Worm (Caenorhabditis elegans) whole organism, L4 larva: Measurements from ENCODE around the gene grd-5.

Experiments
- D1046.2 ChIP-seq: fragments of 200-800 bp; sonication (Bioruptor generic); IDR thresholded peaks from 2 replicates; pipeline ENCODE4 v1.3.6; 2022; ENCODE audit warnings: missing genetic modification characterization, missing compliant biosample characterization
- F44E2.7 ChIP-seq: fragments of 200-800 bp; sonication (Bioruptor generic); IDR thresholded peaks from 2 replicates; pipeline ENCODE4 v2.1.2; 2022; ENCODE audit warnings: missing genetic modification characterization, missing compliant biosample characterization
- F49E8.2 ChIP-seq: sonication (generic microtip); optimal IDR thresholded peaks from 2 replicates; lab custom pipeline; 2016; ENCODE audit warnings: missing compliant biosample characterization, mild to moderate bottlenecking, missing genetic modification characterization, borderline replicate concordance
- R02D3.7 ChIP-seq: fragments of 150-350 bp; sonication (generic microtip); optimal IDR thresholded peaks from 3 replicates; lab custom pipeline; 2014; ENCODE audit warnings: missing biosample characterization, missing genetic modification characterization
- Y75B8A.6 ChIP-seq: fragments of 200-800 bp; sonication (Bioruptor generic); IDR thresholded peaks from 2 replicates; pipeline ENCODE4 v1.3.6; 2022; ENCODE audit warnings: missing genetic modification reagents, missing genetic modification characterization, missing compliant biosample characterization
- ZK546.5 ChIP-seq, 2 experiments: sonication (generic microtip); optimal IDR thresholded peaks; 2 replicates each; lab custom pipeline; 2017; ENCODE audit warnings: missing biosample characterization in 2 of 2, missing genetic modification characterization in 2 of 2
- ama-1 ChIP-seq: fragments of 150-350 bp; optimal IDR thresholded peaks from 2 replicates; lab custom pipeline; 2014; ENCODE audit warnings: inconsistent platforms, mixed read lengths
- attf-4 ChIP-seq: sonication (generic microtip); optimal IDR thresholded peaks from 3 replicates; lab custom pipeline; 2017; ENCODE audit warnings: missing biosample characterization, missing genetic modification characterization
- ceh-28 ChIP-seq: fragments of 150-350 bp; optimal IDR thresholded peaks from 2 replicates; lab custom pipeline; 2014; ENCODE audit warnings: missing biosample characterization, missing genetic modification reagents, missing genetic modification characterization
- ceh-32 ChIP-seq: sonication (generic microtip); optimal IDR thresholded peaks from 2 replicates; lab custom pipeline; 2016; ENCODE audit warnings: mild to moderate bottlenecking, missing genetic modification characterization, missing compliant biosample characterization; ENCODE audit not compliant: poor library complexity
- ceh-62 ChIP-seq: sonication (generic microtip); optimal IDR thresholded peaks from 2 replicates; lab custom pipeline; 2017; ENCODE audit warnings: missing biosample characterization, missing genetic modification characterization
- ces-1 ChIP-seq: fragments of 150-350 bp; sonication (generic microtip); optimal IDR thresholded peaks from 4 replicates; lab custom pipeline; 2014; ENCODE audit warnings: missing biosample characterization, missing genetic modification reagents, missing genetic modification characterization
- ctbp-1 ChIP-seq: fragments of 200-800 bp; sonication (Bioruptor generic); IDR thresholded peaks from 2 replicates; pipeline ENCODE4 v1.3.6; 2022; ENCODE audit warnings: missing genetic modification reagents, missing genetic modification characterization, missing compliant biosample characterization
- daf-19 ChIP-seq: fragments of 200-800 bp; sonication (Bioruptor generic); conservative IDR thresholded peaks from 2 replicates; pipeline ENCODE4 v1.3.6; 2022; ENCODE audit warnings: missing genetic modification characterization, missing compliant biosample characterization
- dmd-9 ChIP-seq: fragments of 200-800 bp; sonication (Bioruptor generic); IDR thresholded peaks from 2 replicates; pipeline ENCODE4 v1.3.6; 2022; ENCODE audit warnings: missing genetic modification reagents, missing genetic modification characterization, missing compliant biosample characterization
- dve-1 ChIP-seq: sonication (generic microtip); optimal IDR thresholded peaks from 2 replicates; lab custom pipeline; 2017; ENCODE audit warnings: antibody characterized with exemption, mild to moderate bottlenecking, missing genetic modification characterization, missing compliant biosample characterization; ENCODE audit not compliant: insufficient read depth
- fkh-10 ChIP-seq: fragments of 150-350 bp; optimal IDR thresholded peaks from 2 replicates; lab custom pipeline; 2014; ENCODE audit warnings: missing biosample characterization, missing genetic modification reagents, missing genetic modification characterization
- fos-1 ChIP-seq: fragments of 150-350 bp; optimal IDR thresholded peaks from 2 replicates; lab custom pipeline; 2014; ENCODE audit warnings: missing biosample characterization, missing genetic modification characterization
- gei-8 ChIP-seq: fragments of 200-800 bp; sonication (Bioruptor generic); optimal IDR thresholded peaks from 2 replicates; lab custom pipeline; 2018; ENCODE audit warnings: mild to moderate bottlenecking, missing genetic modification characterization, missing compliant biosample characterization
- hlh-11 ChIP-seq: fragments of 200-800 bp; sonication (Bioruptor generic); optimal IDR thresholded peaks from 2 replicates; lab custom pipeline; 2018; ENCODE audit warnings: mild to moderate bottlenecking, missing genetic modification characterization, missing compliant biosample characterization
- hlh-30 ChIP-seq: sonication (generic microtip); optimal IDR thresholded peaks from 2 replicates; lab custom pipeline; 2017; ENCODE audit warnings: antibody characterized with exemption, mild to moderate bottlenecking, missing genetic modification characterization, missing compliant biosample characterization; ENCODE audit not compliant: insufficient read depth
- hmg-1.1 ChIP-seq: fragments of 200-800 bp; sonication (Bioruptor generic); IDR thresholded peaks from 2 replicates; pipeline ENCODE4 v1.3.6; 2022; ENCODE audit warnings: missing genetic modification reagents, missing genetic modification characterization, missing compliant biosample characterization
- lim-7 ChIP-seq: fragments of 200-800 bp; sonication (Bioruptor generic); IDR thresholded peaks from 2 replicates; pipeline ENCODE4 v1.3.6; 2022; ENCODE audit warnings: missing genetic modification characterization, missing compliant biosample characterization
- lin-1 ChIP-seq: fragments of 200-800 bp; sonication (Bioruptor generic); IDR thresholded peaks from 2 replicates; pipeline ENCODE4 v1.3.6; 2022; ENCODE audit warnings: missing genetic modification reagents, missing genetic modification characterization, missing compliant biosample characterization
- lin-13 ChIP-seq: fragments of 150-350 bp; optimal IDR thresholded peaks from 2 replicates; lab custom pipeline; 2014; ENCODE audit warnings: missing biosample characterization, missing genetic modification reagents, missing genetic modification characterization
- lin-29 ChIP-seq: fragments of 200-800 bp; sonication (Bioruptor generic); IDR thresholded peaks from 2 replicates; pipeline ENCODE4 v1.3.6; 2022; ENCODE audit warnings: missing genetic modification reagents, missing genetic modification characterization, missing compliant biosample characterization
- lir-3 ChIP-seq: sonication (generic microtip); optimal IDR thresholded peaks from 2 replicates; lab custom pipeline; 2016; ENCODE audit warnings: mild to moderate bottlenecking, missing genetic modification characterization, missing compliant biosample characterization
- lsy-2 ChIP-seq, 2 experiments: fragments of 150-350 bp in 1 of 2; sonication (generic microtip) in 1 of 2; optimal IDR thresholded peaks; 2 replicates each; lab custom pipeline; 2014 to 2017; ENCODE audit warnings: missing biosample characterization in 2 of 2, missing genetic modification characterization in 2 of 2
- madf-9 ChIP-seq: fragments of 200-800 bp; sonication (Bioruptor generic); conservative IDR thresholded peaks from 2 replicates; pipeline ENCODE4 v1.3.6; 2022; ENCODE audit warnings: missing genetic modification reagents, missing genetic modification characterization, missing compliant biosample characterization
- mdl-1 ChIP-seq, 2 experiments: fragments of 150-350 bp in 1 of 2; sonication (generic microtip) in 1 of 2; optimal IDR thresholded peaks; 2 replicates each; lab custom pipeline; 2014 to 2017; ENCODE audit warnings: missing biosample characterization in 2 of 2, missing genetic modification characterization in 2 of 2
- mdt-29 ChIP-seq: fragments of 200-800 bp; sonication (Bioruptor generic); IDR thresholded peaks from 2 replicates; pipeline ENCODE4 v1.3.6; 2022; ENCODE audit warnings: missing genetic modification reagents, missing genetic modification characterization, missing compliant biosample characterization
- mes-2 ChIP-seq: sonication (generic microtip); optimal IDR thresholded peaks from 2 replicates; lab custom pipeline; 2016; ENCODE audit warnings: missing genotype, mild to moderate bottlenecking, missing genetic modification characterization, missing compliant biosample characterization; ENCODE audit not compliant: poor library complexity, severe bottlenecking
- mxl-2 ChIP-seq: fragments of 200-800 bp; sonication (Bioruptor generic); conservative IDR thresholded peaks from 2 replicates; pipeline ENCODE4 v1.3.6; 2022; ENCODE audit warnings: missing genetic modification reagents, missing genetic modification characterization, missing compliant biosample characterization
- nhr-11 ChIP-seq: fragments of 150-350 bp; optimal IDR thresholded peaks from 2 replicates; lab custom pipeline; 2014; ENCODE audit warnings: missing biosample characterization, missing genetic modification characterization
- nhr-237 ChIP-seq: sonication (generic microtip); optimal IDR thresholded peaks from 2 replicates; lab custom pipeline; 2017; ENCODE audit warnings: missing biosample characterization, missing genetic modification characterization
- nhr-28 ChIP-seq: fragments of 150-350 bp; optimal IDR thresholded peaks from 2 replicates; lab custom pipeline; 2014; ENCODE audit warnings: missing biosample characterization, missing genetic modification characterization
- nhr-41 ChIP-seq: fragments of 200-800 bp; sonication (Bioruptor generic); IDR thresholded peaks from 2 replicates; pipeline ENCODE4 v1.3.6; 2022; ENCODE audit warnings: missing genetic modification reagents, missing genetic modification characterization, missing compliant biosample characterization
- nhr-42 ChIP-seq: fragments of 200-800 bp; sonication (Bioruptor generic); IDR thresholded peaks from 2 replicates; pipeline ENCODE4 v1.3.6; 2022; ENCODE audit warnings: missing genetic modification characterization, missing compliant biosample characterization
- nhr-76 ChIP-seq: fragments of 150-350 bp; optimal IDR thresholded peaks from 2 replicates; lab custom pipeline; 2014; ENCODE audit warnings: missing biosample characterization, missing genetic modification characterization
- nhr-77 ChIP-seq: fragments of 150-350 bp; optimal IDR thresholded peaks from 2 replicates; lab custom pipeline; 2014; ENCODE audit warnings: missing biosample characterization, missing genetic modification characterization
- pqm-1 ChIP-seq: sonication (generic microtip); optimal IDR thresholded peaks from 2 replicates; lab custom pipeline; 2017; ENCODE audit warnings: missing biosample characterization, missing genetic modification characterization
- rbr-2 ChIP-seq: sonication (generic microtip); optimal IDR thresholded peaks from 2 replicates; lab custom pipeline; 2016; ENCODE audit warnings: missing genotype, missing genetic modification characterization, missing compliant biosample characterization
- saeg-2 ChIP-seq: fragments of 200-800 bp; sonication (Bioruptor generic); IDR thresholded peaks from 2 replicates; pipeline ENCODE4 v1.3.6; 2022; ENCODE audit warnings: missing genetic modification reagents, missing genetic modification characterization, missing compliant biosample characterization
- set-16 ChIP-seq: fragments of 200-800 bp; sonication (Bioruptor generic); IDR thresholded peaks from 2 replicates; pipeline ENCODE4 v1.3.6; 2022; ENCODE audit warnings: missing genetic modification reagents, missing genetic modification characterization, missing compliant biosample characterization
- snpc-1.2 ChIP-seq: fragments of 200-800 bp; sonication (Bioruptor generic); IDR thresholded peaks from 2 replicates; pipeline ENCODE4 v1.3.6; 2022; ENCODE audit warnings: missing genetic modification reagents, missing genetic modification characterization, missing compliant biosample characterization
- snpc-4 ChIP-seq: fragments of 150-350 bp; optimal IDR thresholded peaks from 2 replicates; lab custom pipeline; 2014; ENCODE audit warnings: missing biosample characterization, missing genetic modification characterization
- spr-3 ChIP-seq: fragments of 200-800 bp; sonication (Bioruptor generic); optimal IDR thresholded peaks from 2 replicates; lab custom pipeline; 2018; ENCODE audit warnings: mild to moderate bottlenecking, missing genetic modification characterization, missing compliant biosample characterization
- tra-1 ChIP-seq: fragments of 200-800 bp; sonication (Bioruptor generic); IDR thresholded peaks from 2 replicates; pipeline ENCODE4 v1.3.6; 2022; ENCODE audit warnings: missing genetic modification reagents, missing genetic modification characterization, missing compliant biosample characterization
- vab-7 ChIP-seq: fragments of 200-800 bp; sonication (Bioruptor generic); IDR thresholded peaks from 2 replicates; pipeline ENCODE4 v1.3.6; 2022; ENCODE audit warnings: missing genetic modification reagents, missing genetic modification characterization, missing compliant biosample characterization
- zag-1 ChIP-seq: fragments of 150-350 bp; optimal IDR thresholded peaks from 2 replicates; lab custom pipeline; 2014; ENCODE audit warnings: missing biosample characterization, missing genetic modification characterization
- zfp-2 ChIP-seq: sonication (generic microtip); optimal IDR thresholded peaks from 2 replicates; lab custom pipeline; 2016; ENCODE audit warnings: mild to moderate bottlenecking, missing genetic modification characterization, missing compliant biosample characterization

grd-5 gene

ce11 chrV:8651007-8651711, 32.3 kb downstream of the grd-5 start (continued):
- TF ChIP-seq nhr-42 (GFP tag; lab: Robert Waterston, UW) (no peak), tra-1 (GFP tag; lab: Robert Waterston, UW) (peak; percentile 99), nhr-76 (tag; lab: Kevin White, UChicago) (no peak), mes-2 (tag; lab: Kevin White, UChicago) (peak; percentile 27), vab-7 (GFP tag; lab: Robert Waterston, UW) (no peak), spr-3 (GFP tag; lab: Kevin White, UChicago) (no peak), ama-1 (lab: Kevin White, UChicago) (no peak), madf-9 (GFP tag; lab: Robert Waterston, UW) (no peak), nhr-237 (no peak), hmg-1.1 (no peak), ceh-32 (tag; lab: Kevin White, UChicago) (no peak), mdt-29 (no peak), set-16 (GFP tag; lab: Robert Waterston, UW) (no peak), rbr-2 (no peak), F49E8.2 (tag; lab: Kevin White, UChicago) (no peak), ceh-28 (tag; lab: Kevin White, UChicago) (no peak), ZK546.5 (tag; optimal IDR thresholded peaks at IDR 0.05; lab: Kevin White, UChicago) (no peak), ceh-62 (tag; lab: Kevin White, UChicago) (no peak), snpc-1.2 (GFP tag; lab: Robert Waterston, UW) (no peak), F44E2.7 (no peak), snpc-4 (no peak), nhr-41 (GFP tag; lab: Robert Waterston, UW) (peak; percentile 78; the same call in 1 of the 2 replicates), dmd-9 (no peak), lir-3 (tag; lab: Kevin White, UChicago) (no peak), ces-1 (GFP tag; lab: Kevin White, UChicago) (no peak), zfp-2 (tag; lab: Kevin White, UChicago) (no peak), R02D3.7 (tag; lab: Kevin White, UChicago) (no peak), mdl-1 (tag; optimal IDR thresholded peaks at IDR 0.05; lab: Kevin White, UChicago) (no peak), zag-1 (tag; lab: Kevin White, UChicago) (no peak), Y75B8A.6 (GFP tag; lab: Robert Waterston, UW) (no peak), mxl-2 (GFP tag; lab: Robert Waterston, UW) (no peak), saeg-2 (0 out of 2 replicates have a peak, but pooled peaks have one; percentile 40), pqm-1 (tag; lab: Kevin White, UChicago) (peak; percentile 99), nhr-77 (peak; percentile 88), lin-1 (peak; percentile 93; the same call in 1 of the 2 replicates), hlh-30 (tag; lab: Kevin White, UChicago) (peak; percentile 40), dve-1 (tag; lab: Kevin White, UChicago) (peak; percentile 96), gei-8 (GFP tag; lab: Kevin White, UChicago) (peak; percentile 92), ctbp-1 (no peak), nhr-28 (tag; lab: Kevin White, UChicago) (peak; percentile 77), lsy-2 (tag; optimal IDR thresholded peaks at IDR 0.05; lab: Kevin White, UChicago) (peak in 1 of 2 experiments; percentile 56), fos-1 (tag; lab: Kevin White, UChicago) (no peak), lin-13 (no peak), attf-4 (no peak), nhr-11 (tag; lab: Kevin White, UChicago) (no peak), lim-7 (GFP tag; lab: Robert Waterston, UW) (no peak), daf-19 (GFP tag; lab: Robert Waterston, UW) (no peak), fkh-10 (GFP tag; lab: Kevin White, UChicago) (no peak), hlh-11 (peak; percentile 98), lin-29 (GFP tag; lab: Robert Waterston, UW) (no peak), D1046.2 (GFP tag; lab: Robert Waterston, UW) (no peak)
